Fruit fly (Drosophila melanogaster) whole organism, embryonic: ENCODE results near the gene CG43400.

Experiments
- Adf1 ChIP-seq: fragments of 200-800 bp; sonication (Bioruptor generic); IDR thresholded peaks from 2 replicates; pipeline ENCODE4 v1.3.6; 2022; ENCODE audit warnings: missing biosample characterization, missing genetic modification characterization
- CG10274 ChIP-seq: fragments of 200-800 bp; sonication (Bioruptor generic); optimal IDR thresholded peaks from 3 replicates; lab custom pipeline; 2017; ENCODE audit warnings: missing biosample characterization, mild to moderate bottlenecking, missing genetic modification characterization
- CG12391 ChIP-seq: fragments of 200-800 bp; sonication (Bioruptor generic); optimal IDR thresholded peaks from 3 replicates; lab custom pipeline; 2018; ENCODE audit warnings: missing biosample characterization, mild to moderate bottlenecking, missing genetic modification characterization, moderate library complexity
- CG1529 ChIP-seq: fragments of 200-800 bp; sonication (Bioruptor generic); optimal IDR thresholded peaks from 3 replicates; lab custom pipeline; 2018; ENCODE audit warnings: missing biosample characterization, missing genetic modification characterization
- CG1603 ChIP-seq: fragments of 200-800 bp; sonication (Bioruptor generic); optimal IDR thresholded peaks from 2 replicates; lab custom pipeline; 2019; ENCODE audit warnings: missing biosample characterization, mild to moderate bottlenecking, missing genetic modification characterization, moderate library complexity
- CG1832 ChIP-seq: fragments of 200-800 bp; sonication (Bioruptor generic); optimal IDR thresholded peaks from 2 replicates; lab custom pipeline; 2017; ENCODE audit warnings: missing biosample characterization, mild to moderate bottlenecking, missing genetic modification characterization, inconsistent platforms
- CG2875 ChIP-seq: fragments of 200-800 bp; sonication (Bioruptor generic); optimal IDR thresholded peaks from 2 replicates; lab custom pipeline; 2017; ENCODE audit warnings: missing biosample characterization, mild to moderate bottlenecking, missing genetic modification characterization, missing genetic modification reagents
- CG31224 ChIP-seq: fragments of 200-800 bp; sonication (Bioruptor generic); IDR thresholded peaks from 2 replicates; pipeline ENCODE4 v1.3.6; 2022; ENCODE audit warnings: missing biosample characterization, missing genetic modification characterization
- CG4404 ChIP-seq: fragments of 200-800 bp; sonication (Bioruptor generic); IDR thresholded peaks from 2 replicates; pipeline ENCODE4 v1.3.6; 2022; ENCODE audit warnings: missing biosample characterization, missing genetic modification characterization
- CG7839 ChIP-seq: fragments of 200-800 bp; sonication (Bioruptor generic); optimal IDR thresholded peaks from 3 replicates; lab custom pipeline; 2018; ENCODE audit warnings: missing biosample characterization, mild to moderate bottlenecking, missing genetic modification characterization, moderate library complexity
- CG9932 ChIP-seq: fragments of 200-800 bp; sonication (Bioruptor generic); IDR thresholded peaks from 2 replicates; pipeline ENCODE4 v1.3.6; 2022; ENCODE audit warnings: missing biosample characterization, missing genetic modification characterization
- Chrac-16 ChIP-seq: fragments of 200-800 bp; sonication (Bioruptor generic); optimal IDR thresholded peaks from 3 replicates; lab custom pipeline; 2016; ENCODE audit warnings: missing biosample characterization, missing genetic modification characterization
- CkIIα-i1 ChIP-seq: fragments of 200-800 bp; sonication (Bioruptor generic); IDR thresholded peaks from 2 replicates; pipeline ENCODE4 v1.3.6; 2022; ENCODE audit warnings: missing biosample characterization, missing genetic modification characterization
- D ChIP-seq, 2 experiments: fragments of 200-800 bp in 1 of 2; fragments of >200 bp in 1 of 2; sonication (Bioruptor generic) in 1 of 2; optimal IDR thresholded peaks; 2 replicates in 1 of 2; 3 replicates in 1 of 2; lab custom pipeline; 2017; ENCODE audit warnings: mild to moderate bottlenecking in 1 of 2, missing biosample characterization in 1 of 2, missing genetic modification characterization in 1 of 2, missing genetic modification reagents in 1 of 2
- D19B ChIP-seq: fragments of 200-800 bp; sonication (Bioruptor generic); optimal IDR thresholded peaks from 2 replicates; lab custom pipeline; 2017; ENCODE audit warnings: missing biosample characterization, mild to moderate bottlenecking, missing genetic modification characterization
- Dip3 ChIP-seq: fragments of 200-800 bp; sonication (Bioruptor generic); optimal IDR thresholded peaks from 3 replicates; lab custom pipeline; 2016; ENCODE audit warnings: missing biosample characterization, missing genetic modification characterization
- Hr3 ChIP-seq: fragments of 200-800 bp; sonication (Bioruptor generic); optimal IDR thresholded peaks from 3 replicates; lab custom pipeline; 2016; ENCODE audit warnings: missing biosample characterization, missing genetic modification characterization
- Hr39 ChIP-seq: fragments of >200 bp; optimal IDR thresholded peaks from 2 replicates; lab custom pipeline; 2017
- Mes4 ChIP-seq: fragments of 200-800 bp; sonication (Bioruptor generic); optimal IDR thresholded peaks from 2 replicates; lab custom pipeline; 2016; ENCODE audit warnings: missing biosample characterization, missing genetic modification characterization
- Neu2 ChIP-seq: fragments of 200-800 bp; sonication (Bioruptor generic); optimal IDR thresholded peaks from 3 replicates; lab custom pipeline; 2016; ENCODE audit warnings: missing biosample characterization, missing genetic modification characterization, borderline replicate concordance
- Xrp1 ChIP-seq: fragments of 200-800 bp; sonication (Bioruptor generic); IDR thresholded peaks from 2 replicates; pipeline ENCODE4 v1.3.6; 2022; ENCODE audit warnings: missing biosample characterization, missing genetic modification characterization
- ab ChIP-seq: fragments of 200-800 bp; sonication (Bioruptor generic); optimal IDR thresholded peaks from 2 replicates; lab custom pipeline; 2016; ENCODE audit warnings: missing biosample characterization, missing genetic modification characterization
- ato ChIP-seq: fragments of 200-800 bp; sonication (Bioruptor generic); IDR thresholded peaks from 2 replicates; pipeline ENCODE4 v1.3.6; 2022; ENCODE audit warnings: missing biosample characterization, missing genetic modification characterization; ENCODE audit not compliant: partially characterized antibody
- bbx ChIP-seq: fragments of 200-800 bp; sonication (Bioruptor generic); IDR thresholded peaks from 2 replicates; pipeline ENCODE4 v1.3.6; 2022; ENCODE audit warnings: missing biosample characterization, missing genetic modification characterization; ENCODE audit not compliant: partially characterized antibody
- cato ChIP-seq: fragments of 200-800 bp; sonication (Bioruptor generic); optimal IDR thresholded peaks from 2 replicates; lab custom pipeline; 2016; ENCODE audit warnings: missing biosample characterization, missing genetic modification characterization, borderline replicate concordance
- chm ChIP-seq: fragments of 200-800 bp; sonication (Bioruptor generic); IDR thresholded peaks from 2 replicates; pipeline ENCODE4 v1.3.6; 2022; ENCODE audit warnings: missing biosample characterization, missing genetic modification characterization
- croc ChIP-seq: fragments of 200-800 bp; sonication (Bioruptor generic); conservative IDR thresholded peaks from 3 replicates; pipeline ENCODE4 v1.3.6; 2022; ENCODE audit warnings: missing biosample characterization, missing genetic modification characterization
- eve ChIP-seq, 2 experiments: fragments of >200 bp; optimal IDR thresholded peaks; 2 replicates each; lab custom pipeline; 2017; ENCODE audit warnings: missing biosample characterization in 2 of 2, missing genetic modification characterization in 2 of 2
- fd102C ChIP-seq: fragments of 200-800 bp; sonication (Bioruptor generic); optimal IDR thresholded peaks from 2 replicates; lab custom pipeline; 2018; ENCODE audit warnings: missing biosample characterization, mild to moderate bottlenecking, missing genetic modification characterization, moderate library complexity
- fd3F ChIP-seq: fragments of 200-800 bp; sonication (Bioruptor generic); optimal IDR thresholded peaks from 2 replicates; lab custom pipeline; 2018; ENCODE audit warnings: missing biosample characterization, mild to moderate bottlenecking, missing genetic modification characterization, moderate library complexity
- gro ChIP-seq: fragments of 200-800 bp; sonication (Bioruptor generic); optimal IDR thresholded peaks from 2 replicates; lab custom pipeline; 2016; ENCODE audit warnings: missing biosample characterization, missing genetic modification characterization
- h ChIP-seq: fragments of >200 bp; optimal IDR thresholded peaks from 2 replicates; lab custom pipeline; 2017
- lbe ChIP-seq: fragments of 200-800 bp; sonication (Bioruptor generic); optimal IDR thresholded peaks from 2 replicates; lab custom pipeline; 2016; ENCODE audit warnings: missing biosample characterization, mild to moderate bottlenecking, missing genetic modification characterization
- maf-S ChIP-seq: fragments of 200-800 bp; sonication (Bioruptor generic); optimal IDR thresholded peaks from 2 replicates; lab custom pipeline; 2016; ENCODE audit warnings: missing biosample characterization, missing genetic modification characterization
- nerfin-1 ChIP-seq: fragments of 200-800 bp; sonication (Bioruptor generic); optimal IDR thresholded peaks from 3 replicates; lab custom pipeline; 2019; ENCODE audit warnings: missing biosample characterization, mild to moderate bottlenecking, missing genetic modification characterization, moderate library complexity
- ranshi ChIP-seq: fragments of 200-800 bp; sonication (Bioruptor generic); IDR thresholded peaks from 2 replicates; pipeline ENCODE4 v1.3.6; 2022; ENCODE audit warnings: missing biosample characterization, missing genetic modification characterization
- rib ChIP-seq: fragments of 200-800 bp; sonication (Bioruptor generic); IDR thresholded peaks from 2 replicates; pipeline ENCODE4 v1.3.6; 2022; ENCODE audit warnings: missing biosample characterization, missing genetic modification characterization
- salm ChIP-seq: fragments of 200-800 bp; sonication (Bioruptor generic); optimal IDR thresholded peaks from 2 replicates; lab custom pipeline; 2018; ENCODE audit warnings: missing biosample characterization, mild to moderate bottlenecking, missing genetic modification characterization
- tin ChIP-seq: fragments of 200-800 bp; sonication (Bioruptor generic); optimal IDR thresholded peaks from 3 replicates; lab custom pipeline; 2016; ENCODE audit warnings: missing biosample characterization, missing genetic modification characterization
- tio ChIP-seq: fragments of 200-800 bp; sonication (Bioruptor generic); optimal IDR thresholded peaks from 2 replicates; lab custom pipeline; 2017; ENCODE audit warnings: missing biosample characterization, missing genetic modification characterization, inconsistent platforms
- tx ChIP-seq: fragments of 200-800 bp; sonication (Bioruptor generic); optimal IDR thresholded peaks from 2 replicates; lab custom pipeline; 2016; ENCODE audit warnings: missing biosample characterization, missing genetic modification characterization
- yki ChIP-seq: fragments of >200 bp; optimal IDR thresholded peaks from 3 replicates; lab custom pipeline; 2018

The CG43400 gene

dm6 chr2L:8463144-8464106, 27.1 kb upstream of the CG43400 start, which contains the start of gene Agpat2 (continued):
- TF ChIP-seq CG1529, result peak; percentile 80
- TF ChIP-seq CG2875, result peak; percentile 56
- peak; percentile 70; the same call in 2 of the 3 replicates for TF ChIP-seq croc
- TF ChIP-seq bbx (GFP tag; lab: Robert Waterston, UW), result no peak
- TF ChIP-seq CkIIα-i1, result no peak
- TF ChIP-seq CG7839 (tag; lab: Kevin White, UChicago), result peak; percentile 90
- peak; percentile 84 for TF ChIP-seq Chrac-16 (GFP tag; lab: Kevin White, UChicago)
- TF ChIP-seq Hr3 (GFP tag; lab: Kevin White, UChicago), result peak; percentile 80
- TF ChIP-seq Hr39 (lab: Kevin White, UChicago), result no peak
- peak; percentile 75 for TF ChIP-seq fd3F (GFP tag; lab: Kevin White, UChicago)
- peak; percentile 67 for TF ChIP-seq cato
- TF ChIP-seq tx (GFP tag; lab: Kevin White, UChicago), result peak; percentile 75
- TF ChIP-seq lbe (GFP tag; lab: Kevin White, UChicago), result peak; percentile 53
- peak; percentile 78 for TF ChIP-seq salm (tag; lab: Kevin White, UChicago)
- peak; percentile 20; the same call in 1 of the 2 replicates for TF ChIP-seq Adf1 (GFP tag; lab: Robert Waterston, UW)
- TF ChIP-seq Dip3 (GFP tag; lab: Kevin White, UChicago), result peak; percentile 71
- TF ChIP-seq ato (GFP tag; lab: Robert Waterston, UW), result no peak
- peak; percentile 41 for TF ChIP-seq Neu2 (GFP tag; lab: Kevin White, UChicago)
- TF ChIP-seq Mes4 (GFP tag; lab: Kevin White, UChicago), result peak; percentile 68
- peak; percentile 75 for TF ChIP-seq maf-S (GFP tag; lab: Kevin White, UChicago)
- peak; percentile 31 for TF ChIP-seq ab
- TF ChIP-seq CG31224 (GFP tag; lab: Robert Waterston, UW), result peak; percentile 56; the same call in 1 of the 2 replicates
- peak; percentile 65 for TF ChIP-seq chm (GFP tag; lab: Robert Waterston, UW)
- TF ChIP-seq tin (GFP tag; lab: Kevin White, UChicago), result peak; percentile 81
- peak; percentile 58 for TF ChIP-seq CG4404
- peak; percentile 90 for TF ChIP-seq CG12391
- no peak for TF ChIP-seq h (lab: Kevin White, UChicago)
- peak in 1 of 2 experiments; percentile 95 for TF ChIP-seq eve (GFP tag; optimal IDR thresholded peaks at IDR 0.05; lab: Kevin White, UChicago)
- no peak for TF ChIP-seq D (optimal IDR thresholded peaks at IDR 0.05; lab: Kevin White, UChicago)
- TF ChIP-seq D (GFP tag; optimal IDR thresholded peaks at IDR 0.05; lab: Kevin White, UChicago), result peak; percentile 85
- TF ChIP-seq nerfin-1 (tag; lab: Kevin White, UChicago), result peak; percentile 38
- peak; percentile 69 for TF ChIP-seq CG9932 (GFP tag; lab: Robert Waterston, UW)
- TF ChIP-seq gro (GFP tag; lab: Kevin White, UChicago), result peak; percentile 69
- TF ChIP-seq CG10274 (GFP tag; lab: Kevin White, UChicago), result peak; percentile 34
- TF ChIP-seq tio, result peak; percentile 83
- no peak for TF ChIP-seq yki (lab: Kevin White, UChicago)
- TF ChIP-seq CG1603 (tag; lab: Kevin White, UChicago), result peak; percentile 76
- peak; percentile 89 for TF ChIP-seq Xrp1
- TF ChIP-seq rib (GFP tag; lab: Robert Waterston, UW), result 0 out of 2 replicates have a peak, but pooled peaks have one; percentile 21
- no peak for TF ChIP-seq fd102C (GFP tag; lab: Kevin White, UChicago)
- peak; percentile 66 for TF ChIP-seq D19B
- no peak for TF ChIP-seq CG1832 (GFP tag; lab: Kevin White, UChicago)
- TF ChIP-seq ranshi, result peak; percentile 76
